Worm (Caenorhabditis elegans): Measurements from ENCODE around the gene nhr-100.
"Not testable (repeated sequence)": the region's sequence is repeated elsewhere in the genome, so short reads cannot be mapped to it uniquely, and the experiment has no call there.

ce11 chrIV:9740851-9741549 lies 12.5 kb downstream of the nhr-100 start, which contains the start of gene gln-6:
- not testable (repeated sequence) for TF ChIP-seq him-1, dao-5, W03F9.2 (tag; optimal IDR thresholded peaks at IDR 0.05)
